Fruit fly (Drosophila melanogaster): ENCODE data around the gene CG6277.

DNA sequence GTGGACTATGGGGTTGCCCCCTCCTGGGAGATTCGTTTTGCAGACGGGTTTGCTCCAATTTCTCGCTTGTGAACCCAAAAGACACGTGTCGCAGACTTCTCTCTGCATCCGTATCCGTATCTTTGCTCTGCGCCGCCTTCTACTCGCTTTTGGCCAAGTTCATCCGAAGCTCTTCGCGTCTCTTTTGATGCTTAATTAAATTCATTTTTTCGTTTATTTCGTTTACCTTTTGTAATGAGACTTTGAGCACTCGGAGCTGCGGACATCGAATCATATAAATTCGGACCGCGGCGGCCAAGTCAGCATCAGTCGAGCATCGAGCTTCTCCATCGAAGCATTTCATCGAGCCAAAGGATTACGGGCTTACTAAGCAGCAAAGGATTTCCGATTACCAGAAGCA, 28.5 kb downstream of the CG6277 start, which contains the start of gene TwdlC:
- TF ChIP-seq psq (optimal IDR thresholded peaks at IDR 0.05) = no peak
- no peak for TF ChIP-seq Myc (optimal IDR thresholded peaks at IDR 0.05)
- TF ChIP-seq insv (optimal IDR thresholded peaks at IDR 0.05) = no peak
- no peak for TF ChIP-seq h (optimal IDR thresholded peaks at IDR 0.05)

Data from Kc167 (cell line).